Worm (Caenorhabditis elegans) whole organism, L3 larva: ENCODE measurements around the gene K12H6.12.
"Not testable (repeated sequence)": the region's sequence is repeated elsewhere in the genome, so short reads cannot be mapped to it uniquely, and the experiment has no call there.

Source experiments
- R02D3.7 ChIP-seq: fragments of 150-350 bp; optimal IDR thresholded peaks from 2 replicates; lab custom pipeline; 2014; ENCODE audit warnings: missing biosample characterization, missing genetic modification characterization
- ZK546.5 ChIP-seq: sonication (generic microtip); optimal IDR thresholded peaks from 2 replicates; lab custom pipeline; 2017; ENCODE audit warnings: missing biosample characterization, missing genetic modification characterization
- ceh-16 ChIP-seq: sonication (generic microtip); optimal IDR thresholded peaks from 2 replicates; lab custom pipeline; 2017; ENCODE audit warnings: missing biosample characterization, missing genetic modification characterization
- ceh-82 ChIP-seq: fragments of 150-350 bp; optimal IDR thresholded peaks from 2 replicates; lab custom pipeline; 2014; ENCODE audit warnings: missing biosample characterization, missing genetic modification characterization
- ceh-9 ChIP-seq: sonication (generic microtip); optimal IDR thresholded peaks from 2 replicates; lab custom pipeline; 2018; ENCODE audit warnings: missing biosample characterization, missing genetic modification characterization
- daf-12 ChIP-seq: fragments of 150-350 bp; optimal IDR thresholded peaks from 2 replicates; lab custom pipeline; 2014; ENCODE audit warnings: missing biosample characterization, missing genetic modification reagents, missing genetic modification characterization
- egl-27 ChIP-seq: sonication (generic microtip); optimal IDR thresholded peaks from 4 replicates; lab custom pipeline; 2017; ENCODE audit warnings: missing biosample characterization, missing genetic modification reagents, missing genetic modification characterization
- egl-5 ChIP-seq: fragments of 150-350 bp; optimal IDR thresholded peaks from 2 replicates; lab custom pipeline; 2017; ENCODE audit warnings: missing biosample characterization, missing genetic modification reagents, missing genetic modification characterization, inconsistent platforms
- elt-2 ChIP-seq: sonication (generic microtip); optimal IDR thresholded peaks from 2 replicates; lab custom pipeline; 2016; ENCODE audit warnings: missing genetic modification reagents, mild to moderate bottlenecking, missing genetic modification characterization, missing compliant biosample characterization
- elt-3 ChIP-seq, 3 experiments: fragments of 150-350 bp in 1 of 3; sonication (generic microtip) in 2 of 3; optimal IDR thresholded peaks; 2 replicates in 2 of 3; 4 replicates in 1 of 3; lab custom pipeline; 2014 to 2017; ENCODE audit warnings: missing biosample characterization in 3 of 3, missing genetic modification characterization in 3 of 3
- eor-1 ChIP-seq, 2 experiments: fragments of 150-350 bp; optimal IDR thresholded peaks; 2 replicates each; lab custom pipeline; 2014 to 2018; ENCODE audit warnings: missing biosample characterization in 2 of 2, missing genetic modification characterization in 2 of 2
- fkh-2 ChIP-seq: fragments of 150-350 bp; optimal IDR thresholded peaks from 2 replicates; lab custom pipeline; 2014; ENCODE audit warnings: missing biosample characterization, missing genetic modification reagents, missing genetic modification characterization
- fos-1 ChIP-seq: fragments of 150-350 bp; optimal IDR thresholded peaks from 2 replicates; lab custom pipeline; 2014; ENCODE audit warnings: missing biosample characterization, missing genetic modification characterization
- hmg-11 ChIP-seq: sonication (generic microtip); optimal IDR thresholded peaks from 2 replicates; lab custom pipeline; 2016; ENCODE audit warnings: missing genetic modification characterization, missing compliant biosample characterization
- jun-1 ChIP-seq: fragments of 150-350 bp; optimal IDR thresholded peaks from 2 replicates; lab custom pipeline; 2014; ENCODE audit warnings: missing biosample characterization, missing genetic modification reagents, missing genetic modification characterization
- lin-15B ChIP-seq: fragments of 150-350 bp; optimal IDR thresholded peaks from 2 replicates; lab custom pipeline; 2014; ENCODE audit warnings: missing biosample characterization, missing genetic modification characterization
- lin-39 ChIP-seq: fragments of 150-350 bp; optimal IDR thresholded peaks from 2 replicates; lab custom pipeline; 2018; ENCODE audit warnings: missing biosample characterization, missing genetic modification reagents, missing genetic modification characterization
- lsy-12 ChIP-seq: sonication (generic microtip); optimal IDR thresholded peaks from 2 replicates; lab custom pipeline; 2016; ENCODE audit warnings: mild to moderate bottlenecking, missing genetic modification characterization, missing compliant biosample characterization
- mml-1 ChIP-seq: fragments of 150-350 bp; sonication (generic microtip); optimal IDR thresholded peaks from 3 replicates; lab custom pipeline; 2014; ENCODE audit warnings: missing biosample characterization, missing genetic modification characterization
- nfya-1 ChIP-seq: sonication (generic microtip); optimal IDR thresholded peaks from 2 replicates; lab custom pipeline; 2017; ENCODE audit warnings: missing genetic modification characterization, mild to moderate bottlenecking, missing compliant biosample characterization, antibody characterized with exemption, moderate library complexity; ENCODE audit not compliant: insufficient read depth
- nhr-11 ChIP-seq: fragments of 150-350 bp; optimal IDR thresholded peaks from 2 replicates; lab custom pipeline; 2014; ENCODE audit warnings: missing biosample characterization, missing genetic modification characterization
- nhr-12 ChIP-seq: fragments of 150-350 bp; optimal IDR thresholded peaks from 2 replicates; lab custom pipeline; 2014; ENCODE audit warnings: missing biosample characterization, missing genetic modification characterization
- nhr-23 ChIP-seq: fragments of 150-350 bp; optimal IDR thresholded peaks from 2 replicates; lab custom pipeline; 2014; ENCODE audit warnings: missing biosample characterization, missing genetic modification reagents, missing genetic modification characterization
- nhr-237 ChIP-seq: fragments of 150-350 bp; optimal IDR thresholded peaks from 2 replicates; lab custom pipeline; 2014; ENCODE audit warnings: missing biosample characterization, missing genetic modification characterization
- nhr-25 ChIP-seq: sonication (generic microtip); optimal IDR thresholded peaks from 2 replicates; lab custom pipeline; 2017; ENCODE audit warnings: missing biosample characterization, missing genetic modification characterization
- nhr-28 ChIP-seq: fragments of 150-350 bp; optimal IDR thresholded peaks from 2 replicates; lab custom pipeline; 2014; ENCODE audit warnings: missing biosample characterization, missing genetic modification characterization
- nhr-43 ChIP-seq: sonication (generic microtip); optimal IDR thresholded peaks from 2 replicates; lab custom pipeline; 2016; ENCODE audit warnings: mild to moderate bottlenecking, missing genetic modification characterization, missing compliant biosample characterization; ENCODE audit not compliant: poor library complexity, severe bottlenecking
- nhr-77 ChIP-seq: fragments of 150-350 bp; optimal IDR thresholded peaks from 2 replicates; lab custom pipeline; 2014; ENCODE audit warnings: missing biosample characterization, missing genetic modification characterization
- pha-4 ChIP-seq: fragments of 150-350 bp; optimal IDR thresholded peaks from 2 replicates; lab custom pipeline; 2014; ENCODE audit warnings: missing biosample characterization, missing genetic modification reagents, missing genetic modification characterization
- pqm-1 ChIP-seq: fragments of 150-350 bp; optimal IDR thresholded peaks from 2 replicates; lab custom pipeline; 2017; ENCODE audit warnings: missing biosample characterization, missing genetic modification characterization, inconsistent platforms
- snpc-4 ChIP-seq: fragments of 150-350 bp; optimal IDR thresholded peaks from 2 replicates; lab custom pipeline; 2014; ENCODE audit warnings: missing biosample characterization, missing genetic modification characterization
- tbx-2 ChIP-seq: sonication (generic microtip); optimal IDR thresholded peaks from 2 replicates; lab custom pipeline; 2016; ENCODE audit warnings: mild to moderate bottlenecking, missing genetic modification characterization, missing compliant biosample characterization
- unc-39 ChIP-seq: sonication (generic microtip); optimal IDR thresholded peaks from 4 replicates; lab custom pipeline; 2017; ENCODE audit warnings: missing biosample characterization, missing genetic modification characterization
- zag-1 ChIP-seq: fragments of 150-350 bp; optimal IDR thresholded peaks from 2 replicates; lab custom pipeline; 2014; ENCODE audit warnings: missing biosample characterization, missing genetic modification characterization
- ztf-11 ChIP-seq: fragments of 150-350 bp; optimal IDR thresholded peaks from 2 replicates; lab custom pipeline; 2014; ENCODE audit warnings: missing biosample characterization, missing genetic modification characterization
- ztf-4 ChIP-seq: fragments of 150-350 bp; optimal IDR thresholded peaks from 2 replicates; lab custom pipeline; 2014; ENCODE audit warnings: missing biosample characterization, missing genetic modification characterization

Gene K12H6.12

DNA sequence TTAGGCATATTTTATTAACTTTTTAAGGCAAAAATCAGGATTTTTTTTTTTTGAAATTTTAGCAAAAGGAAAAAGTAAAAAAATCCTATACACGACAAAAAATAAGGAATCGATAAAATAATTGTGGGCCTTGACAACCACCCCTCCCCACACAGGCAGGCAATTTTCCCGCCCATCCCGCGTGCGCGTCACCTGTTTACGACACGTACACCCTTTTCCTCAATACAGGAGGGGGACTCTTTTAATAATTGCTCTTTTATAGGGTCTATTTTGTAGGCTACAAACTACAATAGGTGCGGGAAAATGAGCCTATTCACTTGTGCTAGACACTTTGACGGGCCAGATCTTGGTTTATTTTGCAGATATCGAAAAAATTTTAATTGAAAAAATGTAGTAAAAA, 24.6 kb downstream of the K12H6.12 start:
- no peak for TF ChIP-seq lsy-12 (tag; lab: Kevin White, UChicago)
- no peak for TF ChIP-seq ztf-4 (tag; lab: Kevin White, UChicago)
- no peak for TF ChIP-seq nhr-237 (tag; lab: Kevin White, UChicago)
- no peak for TF ChIP-seq ceh-82 (tag; lab: Kevin White, UChicago)
- no peak for TF ChIP-seq fkh-2
- no peak for TF ChIP-seq nhr-43
- TF ChIP-seq snpc-4 (tag; lab: Kevin White, UChicago): no peak
- TF ChIP-seq nhr-23 (tag; lab: Kevin White, UChicago): no peak
- TF ChIP-seq ztf-11: no peak
- TF ChIP-seq elt-3 (tag; optimal IDR thresholded peaks at IDR 0.05; lab: Kevin White, UChicago): no peak
- no peak for TF ChIP-seq nhr-77 (tag; lab: Kevin White, UChicago)
- no peak for TF ChIP-seq elt-2 (tag; lab: Kevin White, UChicago)
- TF ChIP-seq lin-15B (tag; lab: Kevin White, UChicago): no peak
- no peak for TF ChIP-seq fos-1 (tag; lab: Kevin White, UChicago)
- TF ChIP-seq egl-27 (tag; lab: Kevin White, UChicago): no peak
- TF ChIP-seq unc-39: no peak

DNA sequence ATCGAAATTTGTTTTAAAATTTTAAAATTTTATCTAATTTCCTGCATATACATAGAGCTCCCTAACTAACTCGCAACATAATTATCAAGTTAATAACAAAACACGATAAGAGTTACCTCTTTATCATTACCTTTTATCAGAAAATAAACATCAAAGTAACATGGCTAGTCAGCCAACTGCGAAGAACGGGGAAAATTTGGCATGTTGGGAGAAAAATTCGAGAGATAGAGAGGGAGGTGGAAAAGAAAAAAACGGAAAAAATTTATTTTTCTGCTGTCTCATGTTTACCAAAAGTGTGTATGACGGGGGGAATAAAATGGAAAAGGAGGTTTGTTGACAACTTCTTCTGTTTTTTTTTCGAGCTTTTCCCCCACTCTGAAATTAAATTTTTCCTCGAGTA, 26.1 kb downstream of the K12H6.12 start:
- TF ChIP-seq unc-39 (no peak), eor-1 (tag; optimal IDR thresholded peaks at IDR 0.05; lab: Kevin White, UChicago) (no peak), lin-15B (tag; lab: Kevin White, UChicago) (no peak), hmg-11 (tag; lab: Kevin White, UChicago) (no peak), tbx-2 (tag; lab: Kevin White, UChicago) (no peak), R02D3.7 (tag; lab: Kevin White, UChicago) (no peak), nhr-43 (no peak), nfya-1 (tag; lab: Kevin White, UChicago) (no peak), zag-1 (tag; lab: Kevin White, UChicago) (no peak), lsy-12 (tag; lab: Kevin White, UChicago) (no peak), fkh-2 (no peak), daf-12 (tag; lab: Kevin White, UChicago) (no peak), egl-27 (tag; lab: Kevin White, UChicago) (no peak), nhr-77 (tag; lab: Kevin White, UChicago) (no peak), pqm-1 (tag; lab: Kevin White, UChicago) (peak; percentile 84), ceh-16 (tag; lab: Kevin White, UChicago) (no peak), nhr-28 (tag; lab: Kevin White, UChicago) (no peak), ZK546.5 (tag; lab: Kevin White, UChicago) (no peak), ceh-9 (tag; lab: Kevin White, UChicago) (no peak), mml-1 (tag; lab: Kevin White, UChicago) (no peak), pha-4 (tag; lab: Kevin White, UChicago) (peak; percentile 86), ceh-82 (tag; lab: Kevin White, UChicago) (no peak), nhr-11 (tag; lab: Kevin White, UChicago) (no peak), elt-2 (tag; lab: Kevin White, UChicago) (peak; percentile 86), nhr-25 (tag; lab: Kevin White, UChicago) (no peak), jun-1 (peak; percentile 5)

DNA sequence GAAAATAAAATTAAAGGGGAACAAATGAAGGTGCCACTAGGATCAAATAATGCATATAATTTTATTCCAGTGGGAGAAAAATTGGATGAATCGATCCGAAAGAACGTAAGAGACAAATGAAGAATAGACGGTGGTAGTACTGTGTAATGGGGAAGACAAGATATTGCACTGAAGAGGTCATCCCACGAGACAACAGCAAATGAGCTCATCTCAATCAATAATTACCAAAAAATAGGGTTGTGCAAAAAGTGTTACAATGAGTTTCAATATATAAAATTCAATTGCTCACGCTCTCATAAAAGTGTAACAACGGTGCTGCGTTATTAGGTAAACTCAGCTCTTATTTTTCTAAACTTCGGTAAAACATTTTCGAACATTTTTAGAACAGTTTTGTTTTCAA, 28.9 kb downstream of the K12H6.12 start, which contains the start of gene K12H6.7:
Gene K12H6.7, minus strand, starts transcription at position 101 of the 400 bp plus-strand sequence.
- TF ChIP-seq egl-5 (tag; lab: Kevin White, UChicago) (no peak), hmg-11 (tag; lab: Kevin White, UChicago) (no peak), nhr-237 (tag; lab: Kevin White, UChicago) (no peak), lin-39 (tag; lab: Kevin White, UChicago) (no peak), ZK546.5 (tag; lab: Kevin White, UChicago) (no peak), mml-1 (tag; lab: Kevin White, UChicago) (no peak), ceh-16 (tag; lab: Kevin White, UChicago) (no peak), ceh-82 (tag; lab: Kevin White, UChicago) (no peak)
- TF ChIP-seq, all 47 proteins: peak for 0

DNA sequence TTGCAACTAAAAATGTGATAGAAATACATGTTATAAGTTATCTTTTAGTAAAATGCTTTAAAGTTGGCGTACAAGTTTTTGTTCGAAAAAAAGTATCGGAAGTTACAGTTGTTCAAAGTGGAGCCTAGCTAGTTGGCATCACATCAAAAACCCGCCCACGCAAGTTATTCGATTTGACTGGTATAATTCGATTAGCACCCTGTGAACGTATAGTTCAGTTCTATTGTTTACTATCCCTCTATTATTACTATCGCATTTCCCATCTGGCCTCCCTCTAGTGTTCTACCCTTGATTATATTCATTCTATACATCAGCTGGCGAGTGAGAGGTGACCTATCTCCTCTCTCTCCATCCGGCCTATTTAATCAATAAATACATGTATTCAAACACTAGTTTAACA, 31.0 kb downstream of the K12H6.12 start, which contains the start of gene Y110A2AL.4:
Gene Y110A2AL.4, plus strand, starts transcription at position 301 of the 400 bp plus-strand sequence.
- TF ChIP-seq nhr-12, ZK546.5, lin-39 (tag; lab: Kevin White, UChicago): not testable (repeated sequence)
